Worm (Caenorhabditis elegans) whole organism, L1 larva: Measurements from ENCODE around the gene F23A7.5.

Experiments used
- C04F5.9 ChIP-seq: sonication (generic microtip); optimal IDR thresholded peaks from 2 replicates; lab custom pipeline; 2016; ENCODE audit warnings: missing genetic modification characterization, missing compliant biosample characterization
- blmp-1 ChIP-seq: fragments of 150-350 bp; optimal IDR thresholded peaks from 2 replicates; lab custom pipeline; 2014; ENCODE audit warnings: missing biosample characterization, missing genetic modification characterization
- elt-2 ChIP-seq: sonication (generic microtip); optimal IDR thresholded peaks from 2 replicates; lab custom pipeline; 2016; ENCODE audit warnings: missing genetic modification characterization, mild to moderate bottlenecking, inconsistent platforms, missing compliant biosample characterization, missing genetic modification reagents
- fos-1 ChIP-seq: fragments of 150-350 bp; optimal IDR thresholded peaks from 2 replicates; lab custom pipeline; 2014; ENCODE audit warnings: missing biosample characterization, missing genetic modification characterization
- lin-13 ChIP-seq: fragments of 150-350 bp; optimal IDR thresholded peaks from 2 replicates; lab custom pipeline; 2014; ENCODE audit warnings: missing biosample characterization, missing genetic modification reagents, missing genetic modification characterization
- nhr-12 ChIP-seq: sonication (generic microtip); optimal IDR thresholded peaks from 2 replicates; lab custom pipeline; 2017; ENCODE audit warnings: missing biosample characterization, missing genetic modification characterization
- nhr-20 ChIP-seq: sonication (generic microtip); optimal IDR thresholded peaks from 2 replicates; lab custom pipeline; 2016; ENCODE audit warnings: mild to moderate bottlenecking, missing genetic modification characterization, missing compliant biosample characterization
- snpc-4 ChIP-seq: fragments of 150-350 bp; optimal IDR thresholded peaks from 2 replicates; lab custom pipeline; 2014; ENCODE audit warnings: missing biosample characterization, missing genetic modification characterization
- unc-62 ChIP-seq: fragments of 150-350 bp; optimal IDR thresholded peaks from 2 replicates; lab custom pipeline; 2014; ENCODE audit warnings: missing biosample characterization, missing genetic modification reagents, missing genetic modification characterization
- unc-86 ChIP-seq: sonication (generic microtip); optimal IDR thresholded peaks from 2 replicates; lab custom pipeline; 2016; ENCODE audit warnings: missing genetic modification characterization, missing compliant biosample characterization
- xbp-1 ChIP-seq: sonication (generic microtip); optimal IDR thresholded peaks from 2 replicates; lab custom pipeline; 2016; ENCODE audit warnings: missing genetic modification characterization, missing compliant biosample characterization
- zag-1 ChIP-seq: fragments of 150-350 bp; optimal IDR thresholded peaks from 2 replicates; lab custom pipeline; 2014; ENCODE audit warnings: missing biosample characterization, missing genetic modification characterization

DNA sequence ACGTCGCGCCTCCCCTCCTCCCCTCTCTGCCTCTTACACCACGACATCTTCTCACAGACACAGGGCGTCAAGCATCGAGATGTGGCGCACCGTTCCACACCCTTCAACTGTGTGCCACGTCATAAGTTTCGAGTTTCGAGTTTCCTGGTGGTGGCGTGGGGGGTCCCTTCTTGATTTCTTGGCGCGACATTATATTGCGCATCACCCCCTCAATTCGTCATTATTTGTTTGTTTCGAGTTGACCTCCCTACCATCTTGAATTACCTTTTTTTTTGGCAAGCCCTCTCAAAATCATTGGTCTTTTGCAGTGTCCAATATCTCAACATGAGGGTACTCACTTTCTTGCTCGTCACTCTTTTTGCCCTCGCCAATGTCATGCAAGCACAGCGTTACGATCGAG, 44.7 kb upstream of the F23A7.5 start, which contains the start of gene nlp-67:
- no peak for TF ChIP-seq elt-2
- TF ChIP-seq blmp-1 (tag; lab: Kevin White, UChicago): no peak
- TF ChIP-seq nhr-12 (tag; lab: Kevin White, UChicago): no peak
- no peak for TF ChIP-seq nhr-20 (tag; lab: Kevin White, UChicago)
- no peak for TF ChIP-seq C04F5.9
- TF ChIP-seq unc-86 (tag; lab: Kevin White, UChicago): no peak
- TF ChIP-seq unc-62 (GFP tag; lab: Kevin White, UChicago): no peak
- TF ChIP-seq snpc-4 (tag; lab: Kevin White, UChicago): no peak
- no peak for TF ChIP-seq lin-13
- no peak for TF ChIP-seq zag-1 (tag; lab: Kevin White, UChicago)
- no peak for TF ChIP-seq fos-1 (tag; lab: Kevin White, UChicago)
- no peak for TF ChIP-seq xbp-1 (tag; lab: Kevin White, UChicago)
